Fruit fly (Drosophila melanogaster): ENCODE measurements around the gene Rac1.

The Rac1 gene

DNA sequence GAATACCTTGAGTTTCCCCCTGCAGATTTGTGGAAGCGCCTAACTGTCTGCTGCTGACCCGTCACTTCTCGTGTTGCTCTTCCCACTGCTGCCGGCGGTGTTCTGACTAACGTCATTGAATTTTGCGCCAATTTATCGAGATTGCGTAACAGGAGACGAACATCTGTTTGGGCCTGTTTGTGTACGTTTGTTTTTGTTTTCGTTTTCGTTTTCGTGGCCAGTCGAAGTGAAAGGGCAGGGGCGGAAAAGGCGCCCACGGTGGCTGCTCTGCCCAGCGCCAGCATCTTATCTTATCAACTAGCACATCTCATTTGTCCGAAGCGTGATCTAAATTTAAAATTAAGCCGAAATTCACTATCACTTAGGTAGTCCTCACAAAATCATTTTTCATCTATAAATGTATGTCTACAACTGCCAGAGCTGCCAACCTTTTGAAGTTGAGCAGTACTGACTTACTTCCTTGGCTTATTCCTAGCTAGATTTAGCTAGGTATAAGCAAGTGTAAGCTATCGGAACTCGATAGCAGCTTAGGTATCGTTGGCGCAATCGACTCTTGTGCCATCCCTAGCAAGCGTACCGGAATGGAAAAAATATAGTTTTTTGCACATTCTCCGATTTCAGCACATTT, 4.6 kb upstream of the Rac1 start, which contains the start of the genes Ctr9 and Nt5a (continued):
- TF ChIP-seq Pdp1 (GFP tag; optimal IDR thresholded peaks at IDR 0.05) (peak; percentile 53 to 100), vvl (GFP tag; IDR thresholded peaks at IDR 0.05) (peak; percentile 78), B-H2 (GFP tag; optimal IDR thresholded peaks at IDR 0.05) (peak; percentile 87), D19B (GFP tag; optimal IDR thresholded peaks at IDR 0.05) (no peak), Blimp-1 (GFP tag; optimal IDR thresholded peaks at IDR 0.05) (peak; percentile 71), Atf6 (GFP tag; IDR thresholded peaks at IDR 0.05) (no peak), CG15514 (GFP tag; optimal IDR thresholded peaks at IDR 0.05) (peak; percentile 94), Trl (optimal IDR thresholded peaks at IDR 0.05) (no peak), Trl (GFP tag; optimal IDR thresholded peaks at IDR 0.05) (peak; percentile 76), CG10209 (GFP tag; optimal IDR thresholded peaks at IDR 0.05) (no peak), jing (GFP tag; optimal IDR thresholded peaks at IDR 0.05) (no peak), cas (GFP tag; IDR thresholded peaks at IDR 0.05) (peak; percentile 59; the same call in 1 of the 2 replicates), Opbp (GFP tag; IDR thresholded peaks at IDR 0.05; ENCODE audit: partially characterized antibody) (peak; percentile 88), CG13775 (GFP tag; optimal IDR thresholded peaks at IDR 0.05) (peak; percentile 61), CG32532 (GFP tag; IDR thresholded peaks at IDR 0.05) (peak; percentile 65), sd (tag; optimal IDR thresholded peaks at IDR 0.05) (peak; percentile 40), Vsx1 (GFP tag; optimal IDR thresholded peaks at IDR 0.05) (no peak), B-H1 (GFP tag; IDR thresholded peaks at IDR 0.05) (no peak), sug (tag; optimal IDR thresholded peaks at IDR 0.05) (peak; percentile 75), Lpt (GFP tag; optimal IDR thresholded peaks at IDR 0.05) (no peak), Optix (GFP tag; IDR thresholded peaks at IDR 0.05) (no peak), CG15696 (tag; optimal IDR thresholded peaks at IDR 0.05) (no peak), Awh (GFP tag; IDR thresholded peaks at IDR 0.05) (no peak), CG11456 (GFP tag; IDR thresholded peaks at IDR 0.05) (peak; percentile 81), emc (GFP tag; optimal IDR thresholded peaks at IDR 0.05) (peak; percentile 6), gro (GFP tag; optimal IDR thresholded peaks at IDR 0.05) (peak; percentile 87), CG9437 (GFP tag; optimal IDR thresholded peaks at IDR 0.05) (no peak), CG15011 (GFP tag; optimal IDR thresholded peaks at IDR 0.05) (no peak), CG6654 (GFP tag; optimal IDR thresholded peaks at IDR 0.05) (no peak), CG18011 (GFP tag; optimal IDR thresholded peaks at IDR 0.05) (peak; percentile 42), br (optimal IDR thresholded peaks at IDR 0.05) (no peak), kay (GFP tag; optimal IDR thresholded peaks at IDR 0.05) (peak; percentile 36), Ssrp (tag; optimal IDR thresholded peaks at IDR 0.05) (no peak), crp (GFP tag; optimal IDR thresholded peaks at IDR 0.05) (peak in 1 of 2 experiments; percentile 79), CG10274 (GFP tag; optimal IDR thresholded peaks at IDR 0.05) (no peak), CG6813 (GFP tag; optimal IDR thresholded peaks at IDR 0.05) (no peak), CG17568 (GFP tag; optimal IDR thresholded peaks at IDR 0.05) (no peak), CG14667 (GFP tag; IDR thresholded peaks at IDR 0.05) (no peak), CG7928 (GFP tag; optimal IDR thresholded peaks at IDR 0.05) (peak; percentile 45), Bgb (GFP tag; IDR thresholded peaks at IDR 0.05; ENCODE audit: partially characterized antibody) (peak; percentile 85), HmgD (GFP tag; optimal IDR thresholded peaks at IDR 0.05) (peak; percentile 41), Bdp1 (GFP tag; optimal IDR thresholded peaks at IDR 0.05) (no peak), CG8281 (tag; optimal IDR thresholded peaks at IDR 0.05) (no peak), zf30C (GFP tag; optimal IDR thresholded peaks at IDR 0.05) (peak; percentile 17), CG8290 (GFP tag; optimal IDR thresholded peaks at IDR 0.05) (no peak), CG8290 (tag; optimal IDR thresholded peaks at IDR 0.05) (peak in 1 of 2 experiments; percentile 90), Gsc (GFP tag; IDR thresholded peaks at IDR 0.05) (no peak), btn (GFP tag; optimal IDR thresholded peaks at IDR 0.05) (no peak), CG5245 (GFP tag; optimal IDR thresholded peaks at IDR 0.05) (no peak), Mrtf (GFP tag; IDR thresholded peaks at IDR 0.05) (no peak), CG11504 (tag; optimal IDR thresholded peaks at IDR 0.05) (no peak)

Measured in whole organism, embryonic.